Worm (Caenorhabditis elegans) whole organism, L4/young adult: ENCODE results near the gene algn-8.
"Not testable (repeated sequence)": the region's sequence is repeated elsewhere in the genome, so short reads cannot be mapped to it uniquely, and the experiment has no call there.

Source experiments
- dao-5 ChIP-seq: sonication (generic microtip); optimal IDR thresholded peaks from 2 replicates; lab custom pipeline; 2016; ENCODE audit warnings: missing genotype, missing genetic modification characterization, moderate library complexity, missing compliant biosample characterization
- him-1 ChIP-seq: sonication (generic microtip); optimal IDR thresholded peaks from 2 replicates; lab custom pipeline; 2016; ENCODE audit warnings: missing genotype, missing genetic modification reagents, missing genetic modification characterization, missing compliant biosample characterization

ce11 chrII:9866378-9866777 lies 19.9 kb downstream of the algn-8 start, which contains the start of gene chil-1:
- not testable (repeated sequence) for TF ChIP-seq him-1 (tag; lab: Kevin White, UChicago); dao-5
